Fruit fly (Drosophila melanogaster) whole organism, embryonic: ENCODE results near the gene CG33702.

Experiments used
- Adf1 ChIP-seq: fragments of 200-800 bp; sonication (Bioruptor generic); IDR thresholded peaks from 2 replicates; pipeline ENCODE4 v1.3.6; 2022; ENCODE audit warnings: missing biosample characterization, missing genetic modification characterization
- Antp ChIP-seq: fragments of 200-800 bp; sonication (Bioruptor generic); optimal IDR thresholded peaks from 3 replicates; lab custom pipeline; 2016; ENCODE audit warnings: missing biosample characterization, missing genetic modification characterization
- Atf-2 ChIP-seq: fragments of 200-800 bp; sonication (Bioruptor generic); optimal IDR thresholded peaks from 2 replicates; lab custom pipeline; 2016; ENCODE audit warnings: missing biosample characterization, missing genetic modification characterization
- B-H2 ChIP-seq: fragments of 200-800 bp; sonication (Bioruptor generic); optimal IDR thresholded peaks from 2 replicates; lab custom pipeline; 2018; ENCODE audit warnings: missing biosample characterization, mild to moderate bottlenecking, missing genetic modification characterization
- CG10209 ChIP-seq: fragments of 200-800 bp; sonication (Bioruptor generic); optimal IDR thresholded peaks from 3 replicates; lab custom pipeline; 2017; ENCODE audit warnings: missing biosample characterization, mild to moderate bottlenecking, missing genetic modification characterization, missing genetic modification reagents
- CG11696 ChIP-seq: fragments of 200-800 bp; sonication (Bioruptor generic); IDR thresholded peaks from 2 replicates; pipeline ENCODE4 v1.3.6; 2022; ENCODE audit warnings: missing biosample characterization, missing genetic modification characterization
- CG12299 ChIP-seq: fragments of 200-800 bp; sonication (Bioruptor generic); optimal IDR thresholded peaks from 2 replicates; lab custom pipeline; 2018; ENCODE audit warnings: missing biosample characterization, mild to moderate bottlenecking, missing genetic modification characterization
- CG12659 ChIP-seq: fragments of 200-800 bp; sonication (Bioruptor generic); optimal IDR thresholded peaks from 3 replicates; lab custom pipeline; 2017; ENCODE audit warnings: mild to moderate bottlenecking, missing biosample characterization, missing genetic modification reagents, missing genetic modification characterization
- CG12744 ChIP-seq: fragments of 200-800 bp; sonication (Bioruptor generic); optimal IDR thresholded peaks from 2 replicates; lab custom pipeline; 2016; ENCODE audit warnings: missing biosample characterization, missing genetic modification characterization
- CG12942 ChIP-seq: fragments of 200-800 bp; sonication (Bioruptor generic); optimal IDR thresholded peaks from 3 replicates; lab custom pipeline; 2016; ENCODE audit warnings: missing biosample characterization, missing genetic modification characterization
- CG14710 ChIP-seq: fragments of 200-800 bp; sonication (Bioruptor generic); optimal IDR thresholded peaks from 3 replicates; lab custom pipeline; 2019; ENCODE audit warnings: missing biosample characterization, mild to moderate bottlenecking, missing genetic modification characterization, moderate library complexity
- CG15601 ChIP-seq: fragments of 200-800 bp; sonication (Bioruptor generic); optimal IDR thresholded peaks from 3 replicates; lab custom pipeline; 2019; ENCODE audit warnings: missing biosample characterization, mild to moderate bottlenecking, missing genetic modification characterization, moderate library complexity
- CG1647 ChIP-seq: fragments of 200-800 bp; sonication (Bioruptor generic); optimal IDR thresholded peaks from 3 replicates; lab custom pipeline; 2016; ENCODE audit warnings: missing biosample characterization, missing genetic modification characterization
- CG3065 ChIP-seq: fragments of 200-800 bp; sonication (Bioruptor generic); optimal IDR thresholded peaks from 2 replicates; lab custom pipeline; 2016; ENCODE audit warnings: missing biosample characterization, missing genetic modification characterization
- CG3163 ChIP-seq: fragments of 200-800 bp; sonication (Bioruptor generic); optimal IDR thresholded peaks from 3 replicates; lab custom pipeline; 2016; ENCODE audit warnings: missing biosample characterization, missing genetic modification characterization
- CG33213 ChIP-seq: fragments of 200-800 bp; sonication (Bioruptor generic); optimal IDR thresholded peaks from 3 replicates; lab custom pipeline; 2016; ENCODE audit warnings: missing biosample characterization, missing genetic modification characterization
- CG34376 ChIP-seq: fragments of 200-800 bp; sonication (Bioruptor generic); optimal IDR thresholded peaks from 2 replicates; lab custom pipeline; 2018; ENCODE audit warnings: missing biosample characterization, mild to moderate bottlenecking, missing genetic modification characterization
- CG3847 ChIP-seq: fragments of 200-800 bp; sonication (Bioruptor generic); IDR thresholded peaks from 2 replicates; pipeline ENCODE4 v1.3.6; 2022; ENCODE audit warnings: missing biosample characterization, missing genetic modification characterization
- CG6254 ChIP-seq: fragments of 200-800 bp; sonication (Bioruptor generic); optimal IDR thresholded peaks from 3 replicates; lab custom pipeline; 2017; ENCODE audit warnings: mild to moderate bottlenecking, missing biosample characterization, missing genetic modification reagents, missing genetic modification characterization
- CG6683 ChIP-seq: fragments of 200-800 bp; sonication (Bioruptor generic); optimal IDR thresholded peaks from 2 replicates; lab custom pipeline; 2017; ENCODE audit warnings: missing biosample characterization, mild to moderate bottlenecking, missing genetic modification characterization, missing genetic modification reagents
- CG8359 ChIP-seq: fragments of 200-800 bp; sonication (Bioruptor generic); optimal IDR thresholded peaks from 2 replicates; lab custom pipeline; 2017; ENCODE audit warnings: missing biosample characterization, mild to moderate bottlenecking, missing genetic modification characterization, borderline replicate concordance
- E2f2 ChIP-seq: fragments of 200-800 bp; sonication (Bioruptor generic); IDR thresholded peaks from 2 replicates; pipeline ENCODE4 v1.3.6; 2022; ENCODE audit warnings: missing biosample characterization, missing genetic modification characterization
- Ets97D ChIP-seq: fragments of 200-800 bp; sonication (Bioruptor generic); optimal IDR thresholded peaks from 3 replicates; lab custom pipeline; 2016; ENCODE audit warnings: missing biosample characterization, missing genetic modification characterization
- Fer1 ChIP-seq: fragments of 200-800 bp; sonication (Bioruptor generic); optimal IDR thresholded peaks from 2 replicates; lab custom pipeline; 2017; ENCODE audit warnings: missing biosample characterization, mild to moderate bottlenecking, missing genetic modification characterization
- GATAe ChIP-seq: fragments of 200-800 bp; sonication (Bioruptor generic); conservative IDR thresholded peaks from 2 replicates; pipeline ENCODE4 v1.3.6; 2022; ENCODE audit warnings: missing biosample characterization, missing genetic modification characterization
- Hr78 ChIP-seq, 2 experiments: fragments of 200-800 bp in 1 of 2; fragments of >200 bp in 1 of 2; sonication (Bioruptor generic) in 1 of 2; optimal IDR thresholded peaks; 2 replicates each; lab custom pipeline; 2017 to 2019; ENCODE audit warnings: missing biosample characterization in 2 of 2, missing genetic modification characterization in 2 of 2, mild to moderate bottlenecking in 1 of 2, moderate library complexity in 1 of 2
- Mes4 ChIP-seq: fragments of 200-800 bp; sonication (Bioruptor generic); optimal IDR thresholded peaks from 2 replicates; lab custom pipeline; 2016; ENCODE audit warnings: missing biosample characterization, missing genetic modification characterization
- Mrtf ChIP-seq: fragments of 200-800 bp; sonication (Bioruptor generic); IDR thresholded peaks from 3 replicates; pipeline ENCODE4 v1.3.6; 2022; ENCODE audit warnings: missing biosample characterization, missing genetic modification characterization
- Myb ChIP-seq: fragments of 200-800 bp; sonication (Bioruptor generic); optimal IDR thresholded peaks from 2 replicates; lab custom pipeline; 2016; ENCODE audit warnings: missing biosample characterization, missing genetic modification characterization
- Spps ChIP-seq: fragments of 200-800 bp; sonication (Bioruptor generic); optimal IDR thresholded peaks from 2 replicates; lab custom pipeline; 2018; ENCODE audit warnings: missing biosample characterization, mild to moderate bottlenecking, missing genetic modification characterization
- YL-1 ChIP-seq: fragments of 200-800 bp; sonication (Bioruptor generic); optimal IDR thresholded peaks from 3 replicates; lab custom pipeline; 2017; ENCODE audit warnings: missing biosample characterization, mild to moderate bottlenecking, missing genetic modification characterization
- aop ChIP-seq: fragments of 200-800 bp; sonication (Bioruptor generic); IDR thresholded peaks from 2 replicates; pipeline ENCODE4 v1.3.6; 2022; ENCODE audit warnings: missing biosample characterization, missing genetic modification characterization
- br ChIP-seq: fragments of >200 bp; optimal IDR thresholded peaks from 2 replicates; lab custom pipeline; 2017
- btn ChIP-seq: fragments of 200-800 bp; sonication (Bioruptor generic); optimal IDR thresholded peaks from 2 replicates; lab custom pipeline; 2016; ENCODE audit warnings: missing biosample characterization, missing genetic modification characterization
- cg ChIP-seq: fragments of 200-800 bp; sonication (Bioruptor generic); optimal IDR thresholded peaks from 3 replicates; lab custom pipeline; 2019; ENCODE audit warnings: missing biosample characterization, mild to moderate bottlenecking, missing genetic modification characterization, moderate library complexity
- gfzf ChIP-seq: fragments of 200-800 bp; sonication (Bioruptor generic); optimal IDR thresholded peaks from 2 replicates; lab custom pipeline; 2016; ENCODE audit warnings: missing biosample characterization, mild to moderate bottlenecking, missing genetic modification characterization, moderate library complexity
- gro ChIP-seq: fragments of 200-800 bp; sonication (Bioruptor generic); optimal IDR thresholded peaks from 2 replicates; lab custom pipeline; 2016; ENCODE audit warnings: missing biosample characterization, missing genetic modification characterization
- gsb-n ChIP-seq: fragments of 200-800 bp; sonication (Bioruptor generic); optimal IDR thresholded peaks from 3 replicates; lab custom pipeline; 2018; ENCODE audit warnings: missing biosample characterization, mild to moderate bottlenecking, missing genetic modification characterization
- gt ChIP-seq: fragments of 200-800 bp; sonication (Bioruptor generic); IDR thresholded peaks from 2 replicates; pipeline ENCODE4 v1.3.6; 2022; ENCODE audit warnings: missing biosample characterization, missing genetic modification characterization
- knrl ChIP-seq: fragments of 200-800 bp; sonication (Bioruptor generic); IDR thresholded peaks from 3 replicates; pipeline ENCODE4 v1.3.6; 2022; ENCODE audit warnings: missing biosample characterization, missing genetic modification characterization; ENCODE audit not compliant: partially characterized antibody
- mam ChIP-seq: fragments of 200-800 bp; sonication (Bioruptor generic); optimal IDR thresholded peaks from 3 replicates; lab custom pipeline; 2016; ENCODE audit warnings: missing biosample characterization, missing genetic modification characterization
- prd ChIP-seq, 3 experiments: fragments of >200 bp in 2 of 3; fragments of 200-800 bp in 1 of 3; sonication (Bioruptor generic) in 1 of 3; optimal IDR thresholded peaks in 2 of 3; IDR thresholded peaks in 1 of 3; 2 replicates in 2 of 3; 3 replicates in 1 of 3; pipeline versions ENCODE4 v1.3.6 to Lab custom; 2017 to 2022; ENCODE audit warnings: missing biosample characterization in 1 of 3, missing genetic modification characterization in 1 of 3
- shn ChIP-seq: fragments of 200-800 bp; sonication (Bioruptor generic); optimal IDR thresholded peaks from 3 replicates; lab custom pipeline; 2016; ENCODE audit warnings: missing biosample characterization, missing genetic modification characterization
- tll ChIP-seq, 2 experiments: fragments of 200-800 bp in 1 of 2; fragments of >200 bp in 1 of 2; sonication (Bioruptor generic) in 1 of 2; optimal IDR thresholded peaks; 2 replicates each; lab custom pipeline; 2017 to 2019; ENCODE audit warnings: missing biosample characterization in 2 of 2, missing genetic modification characterization in 2 of 2, mild to moderate bottlenecking in 1 of 2, moderate library complexity in 1 of 2
- tx ChIP-seq: fragments of 200-800 bp; sonication (Bioruptor generic); optimal IDR thresholded peaks from 2 replicates; lab custom pipeline; 2016; ENCODE audit warnings: missing biosample characterization, missing genetic modification characterization
- unc-4 ChIP-seq: fragments of 200-800 bp; sonication (Bioruptor generic); IDR thresholded peaks from 2 replicates; pipeline ENCODE4 v1.3.6; 2022; ENCODE audit warnings: missing biosample characterization, missing genetic modification characterization; ENCODE audit not compliant: partially characterized antibody
- vnd ChIP-seq: fragments of 200-800 bp; sonication (Bioruptor generic); IDR thresholded peaks from 3 replicates; pipeline ENCODE4 v1.3.6; 2022; ENCODE audit warnings: missing biosample characterization, missing genetic modification characterization; ENCODE audit not compliant: partially characterized antibody
- wek ChIP-seq: fragments of 200-800 bp; sonication (Bioruptor generic); optimal IDR thresholded peaks from 3 replicates; lab custom pipeline; 2018; ENCODE audit warnings: missing biosample characterization, mild to moderate bottlenecking, missing genetic modification characterization, moderate library complexity
- zen ChIP-seq: fragments of 200-800 bp; sonication (Bioruptor generic); optimal IDR thresholded peaks from 3 replicates; lab custom pipeline; 2018; ENCODE audit warnings: missing biosample characterization, mild to moderate bottlenecking, missing genetic modification characterization, moderate library complexity

The CG33702 gene

DNA sequence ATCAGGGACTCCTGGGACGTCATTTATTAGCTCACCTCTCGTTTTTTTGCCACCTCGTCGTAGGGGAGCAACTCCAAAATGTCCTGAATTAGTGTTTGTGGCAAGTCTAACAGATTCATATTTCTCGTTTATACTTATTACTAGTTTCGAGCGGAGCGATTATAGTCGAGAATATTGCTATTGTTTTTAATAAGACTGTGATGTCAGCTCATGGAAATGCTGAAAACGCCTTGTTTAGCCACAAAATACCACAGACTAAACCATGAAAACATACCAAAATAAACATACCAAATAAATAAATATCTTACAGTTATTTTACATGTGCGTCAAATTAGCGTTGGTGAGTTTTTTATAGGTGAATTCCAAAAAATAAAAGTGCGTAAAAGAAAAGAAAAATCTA is 25.6 kb downstream of the CG33702 start, which contains the start of gene pall (continued):
- TF ChIP-seq CG6254 (GFP tag; lab: Kevin White, UChicago) (no peak), CG6683 (no peak), CG33213 (GFP tag; lab: Kevin White, UChicago) (no peak), CG12942 (no peak), cg (GFP tag; lab: Kevin White, UChicago) (no peak), unc-4 (GFP tag; lab: Robert Waterston, UW) (peak; percentile 43; the same call in 1 of the 2 replicates), vnd (no peak), Fer1 (peak; percentile 34)
- TF ChIP-seq, all 482 proteins: peak for 36

DNA sequence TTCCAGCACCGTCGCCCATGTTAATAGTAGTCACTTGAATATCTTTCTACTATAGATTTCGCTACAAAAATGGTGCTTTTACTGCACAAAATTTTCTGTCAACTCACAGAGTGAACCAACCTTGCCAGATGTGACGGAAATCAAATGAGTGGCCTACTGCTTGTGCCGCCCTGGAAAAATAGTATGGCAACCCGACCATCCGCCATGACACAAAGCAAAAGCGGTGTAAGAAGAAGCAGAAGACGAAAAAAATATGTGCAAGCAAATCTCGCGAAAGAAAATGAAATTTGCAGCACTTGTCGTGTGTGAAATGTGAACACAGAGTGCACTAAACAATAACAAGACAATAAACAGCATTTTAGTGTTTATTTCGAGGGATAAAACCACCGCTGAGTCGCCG is 36.4 kb downstream of the CG33702 start, which contains the start of the genes Uch-L5 and Jarid2:
Gene Uch-L5, minus strand, starts transcription at position 137 of the 400 bp plus-strand sequence.
Gene Jarid2, plus strand, starts transcription at position 210 of the 400 bp plus-strand sequence.
- TF ChIP-seq E2f2 (GFP tag; lab: Robert Waterston, UW) = peak; percentile 60
- TF ChIP-seq YL-1 (GFP tag; lab: Kevin White, UChicago) = peak; percentile 98
- TF ChIP-seq prd (optimal IDR thresholded peaks at IDR 0.05; lab: Kevin White, UChicago) = no peak
- TF ChIP-seq prd (GFP tag; IDR thresholded peaks at IDR 0.05; lab: Robert Waterston, UW) = 0 out of 3 replicates have a peak, but pooled peaks have one; percentile 27
- no peak for TF ChIP-seq CG11696 (GFP tag; lab: Robert Waterston, UW)
- peak; percentile 78 for TF ChIP-seq Antp
- TF ChIP-seq CG14710 = peak; percentile 68
- TF ChIP-seq B-H2 = peak; percentile 38
- no peak for TF ChIP-seq CG8359 (GFP tag; lab: Kevin White, UChicago)
- peak; percentile 38 for TF ChIP-seq zen (tag; lab: Kevin White, UChicago)
- TF ChIP-seq gfzf (GFP tag; lab: Kevin White, UChicago) = peak; percentile 42
- TF ChIP-seq CG10209 (GFP tag; lab: Kevin White, UChicago) = peak; percentile 15
- TF ChIP-seq aop = no peak
- TF ChIP-seq tx = peak; percentile 8
- TF ChIP-seq wek (GFP tag; lab: Kevin White, UChicago) = peak; percentile 49
- TF ChIP-seq mam (GFP tag; lab: Kevin White, UChicago) = peak; percentile 76
- TF ChIP-seq knrl (GFP tag; lab: Robert Waterston, UW) = no peak
- peak; percentile 46 for TF ChIP-seq CG1647 (GFP tag; lab: Kevin White, UChicago)
- TF ChIP-seq Mes4 = peak; percentile 14
- peak; percentile 96 for TF ChIP-seq Ets97D
- no peak for TF ChIP-seq Spps (tag; lab: Kevin White, UChicago)
- peak; percentile 86 for TF ChIP-seq CG3847
- peak in 1 of 2 experiments; percentile 22 for TF ChIP-seq tll (GFP tag; optimal IDR thresholded peaks at IDR 0.05; lab: Kevin White, UChicago)
- peak; percentile 22 for TF ChIP-seq CG15601 (tag; lab: Kevin White, UChicago)
- TF ChIP-seq Atf-2 (GFP tag; lab: Kevin White, UChicago) = peak; percentile 9
- TF ChIP-seq Mrtf (GFP tag; lab: Robert Waterston, UW) = no peak
- peak; percentile 91 for TF ChIP-seq CG12659
- peak; percentile 60 for TF ChIP-seq Adf1
- peak; percentile 63 for TF ChIP-seq Myb (GFP tag; lab: Kevin White, UChicago)
- no peak for TF ChIP-seq CG12299 (tag; lab: Kevin White, UChicago)
- no peak for TF ChIP-seq GATAe
- peak; percentile 46 for TF ChIP-seq shn (GFP tag; lab: Kevin White, UChicago)
- no peak for TF ChIP-seq CG3065 (GFP tag; lab: Kevin White, UChicago)
- TF ChIP-seq Hr78 (GFP tag; optimal IDR thresholded peaks at IDR 0.05; lab: Kevin White, UChicago) = no peak
- peak; percentile 40 for TF ChIP-seq CG3163 (GFP tag; lab: Kevin White, UChicago)
- no peak for TF ChIP-seq btn
- no peak for TF ChIP-seq gsb-n
- TF ChIP-seq gro = no peak
- TF ChIP-seq br = no peak
- TF ChIP-seq CG34376 (GFP tag; lab: Kevin White, UChicago) = peak; percentile 42
- TF ChIP-seq CG12744 (GFP tag; lab: Kevin White, UChicago) = peak; percentile 11
- no peak for TF ChIP-seq gt (GFP tag; lab: Robert Waterston, UW)
